Comparison of ENCODE assay signal across 4 fruit fly cellular contexts in genomic region chr3L:2469660-2470059, dm6.
TF ChIP-seq lines count a peak whose summit lies in the region.

No protein-coding gene starts in this region.

- no peak for TF ChIP-seq CTCF in whole organism, embryonic (GFP tag; optimal IDR thresholded peaks at IDR 0.05; lab: Kevin White, UChicago)

TF ChIP-seq in whole organism, embryonic, 481 proteins besides CTCF, POLR2A, EP300 and RAD21 (continues in another document):
- peak; percentile 46 for TF ChIP-seq ATbp (GFP tag; optimal IDR thresholded peaks at IDR 0.05; lab: Kevin White, UChicago)
- TF ChIP-seq CG18262 (tag; optimal IDR thresholded peaks at IDR 0.05; lab: Kevin White, UChicago): no peak
- TF ChIP-seq lab (GFP tag; optimal IDR thresholded peaks at IDR 0.05; lab: Kevin White, UChicago): peak; percentile 52
- TF ChIP-seq wek (GFP tag; optimal IDR thresholded peaks at IDR 0.05; lab: Kevin White, UChicago): peak; percentile 38
- TF ChIP-seq CHES-1-like (GFP tag; optimal IDR thresholded peaks at IDR 0.05; lab: Kevin White, UChicago): no peak
- TF ChIP-seq CG6254 (GFP tag; optimal IDR thresholded peaks at IDR 0.05; lab: Kevin White, UChicago): peak; percentile 0
- TF ChIP-seq CG15514 (GFP tag; optimal IDR thresholded peaks at IDR 0.05; lab: Kevin White, UChicago): peak; percentile 40
- peak; percentile 41 for TF ChIP-seq nau (GFP tag; optimal IDR thresholded peaks at IDR 0.05; lab: Kevin White, UChicago)
- peak; percentile 56 for TF ChIP-seq CG17568 (GFP tag; optimal IDR thresholded peaks at IDR 0.05; lab: Kevin White, UChicago)
- peak; percentile 24 for TF ChIP-seq kni (GFP tag; optimal IDR thresholded peaks at IDR 0.05; lab: Kevin White, UChicago)
- peak; percentile 25 for TF ChIP-seq Hmr (GFP tag; optimal IDR thresholded peaks at IDR 0.05; lab: Kevin White, UChicago)
- peak; percentile 3 for TF ChIP-seq MTF-1 (GFP tag; optimal IDR thresholded peaks at IDR 0.05; lab: Kevin White, UChicago; ENCODE audit: borderline replicate concordance)
- no peak for TF ChIP-seq Bgb (GFP tag; IDR thresholded peaks at IDR 0.05; lab: Robert Waterston, UW; ENCODE audit: partially characterized antibody)
- TF ChIP-seq HHEX (GFP tag; optimal IDR thresholded peaks at IDR 0.05; lab: Kevin White, UChicago): peak; percentile 49
- TF ChIP-seq ewg (GFP tag; optimal IDR thresholded peaks at IDR 0.05; lab: Kevin White, UChicago): no peak
- TF ChIP-seq CG6813 (GFP tag; optimal IDR thresholded peaks at IDR 0.05; lab: Kevin White, UChicago): peak; percentile 18
- no peak for TF ChIP-seq dpn (GFP tag; optimal IDR thresholded peaks at IDR 0.05; lab: Kevin White, UChicago)
- 0 out of 4 replicates have a peak, but pooled peaks have one; percentile 43 for TF ChIP-seq chinmo (GFP tag; IDR thresholded peaks at IDR 0.05; lab: Robert Waterston, UW; ENCODE audit: partially characterized antibody)
- TF ChIP-seq so (GFP tag; IDR thresholded peaks at IDR 0.05; lab: Robert Waterston, UW): no peak
- no peak for TF ChIP-seq Tbp (GFP tag; optimal IDR thresholded peaks at IDR 0.05; lab: Kevin White, UChicago)
- no peak for TF ChIP-seq Hand (GFP tag; optimal IDR thresholded peaks at IDR 0.05; lab: Kevin White, UChicago)
- TF ChIP-seq schlank (tag; optimal IDR thresholded peaks at IDR 0.05; lab: Kevin White, UChicago): peak; percentile 7

TF ChIP-seq in whole organism, prepupa, 60 proteins besides CTCF, POLR2A, EP300 and RAD21:
- peak; percentile 41 for TF ChIP-seq vri (GFP tag; optimal IDR thresholded peaks at IDR 0.05; lab: Kevin White, UChicago)
- TF ChIP-seq Blimp-1 (GFP tag; optimal IDR thresholded peaks at IDR 0.05; lab: Kevin White, UChicago): no peak
- no peak for TF ChIP-seq Sox15 (GFP tag; optimal IDR thresholded peaks at IDR 0.05; lab: Kevin White, UChicago)
- no peak for TF ChIP-seq dsx (GFP tag; optimal IDR thresholded peaks at IDR 0.05; lab: Kevin White, UChicago; ENCODE audit: poor library complexity, severe bottlenecking)
- no peak for TF ChIP-seq Hr38 (GFP tag; optimal IDR thresholded peaks at IDR 0.05; lab: Kevin White, UChicago)
- TF ChIP-seq CG10631 (GFP tag; optimal IDR thresholded peaks at IDR 0.05; lab: Kevin White, UChicago): no peak
- no peak for TF ChIP-seq topi (GFP tag; optimal IDR thresholded peaks at IDR 0.05; lab: Kevin White, UChicago)
- no peak for TF ChIP-seq lz (GFP tag; optimal IDR thresholded peaks at IDR 0.05; lab: Kevin White, UChicago)
- peak; percentile 74 for TF ChIP-seq fkh (GFP tag; optimal IDR thresholded peaks at IDR 0.05; lab: Kevin White, UChicago)
- no peak for TF ChIP-seq Sox102F (GFP tag; optimal IDR thresholded peaks at IDR 0.05; lab: Kevin White, UChicago)
- TF ChIP-seq ss (GFP tag; optimal IDR thresholded peaks at IDR 0.05; lab: Kevin White, UChicago): no peak
- TF ChIP-seq Hr39 (GFP tag; optimal IDR thresholded peaks at IDR 0.05; lab: Kevin White, UChicago): no peak
- no peak for TF ChIP-seq CG9139 (GFP tag; optimal IDR thresholded peaks at IDR 0.05; lab: Kevin White, UChicago)
- TF ChIP-seq eg (GFP tag; IDR thresholded peaks at IDR 0.05; lab: Robert Waterston, UW): no peak
- TF ChIP-seq spab (GFP tag; optimal IDR thresholded peaks at IDR 0.05; lab: Kevin White, UChicago): no peak

TF ChIP-seq in whole organism, pupa, 21 proteins besides CTCF, POLR2A, EP300 and RAD21:
- TF ChIP-seq EcR (GFP tag; optimal IDR thresholded peaks at IDR 0.05; lab: Kevin White, UChicago) (peak; percentile 25), gl (tag; optimal IDR thresholded peaks at IDR 0.05; lab: Kevin White, UChicago) (no peak)

TF ChIP-seq in whole organism, wandering third instar larva, 38 proteins besides CTCF, POLR2A, EP300 and RAD21:
- TF ChIP-seq CG9705 (GFP tag; optimal IDR thresholded peaks at IDR 0.05; lab: Kevin White, UChicago) (no peak), Mio (GFP tag; optimal IDR thresholded peaks at IDR 0.05; lab: Kevin White, UChicago) (no peak), h (GFP tag; optimal IDR thresholded peaks at IDR 0.05; lab: Kevin White, UChicago) (peak; percentile 43), dsf (GFP tag; optimal IDR thresholded peaks at IDR 0.05; lab: Kevin White, UChicago; ENCODE audit: borderline replicate concordance) (no peak), fru (GFP tag; optimal IDR thresholded peaks at IDR 0.05; lab: Kevin White, UChicago) (peak; percentile 23), br (GFP tag; optimal IDR thresholded peaks at IDR 0.05; lab: Kevin White, UChicago) (peak; percentile 29), Sp1 (GFP tag; optimal IDR thresholded peaks at IDR 0.05; lab: Kevin White, UChicago) (no peak), CG32264 (GFP tag; optimal IDR thresholded peaks at IDR 0.05; lab: Kevin White, UChicago) (no peak), brk (GFP tag; optimal IDR thresholded peaks at IDR 0.05; lab: Kevin White, UChicago) (no peak), rgr (GFP tag; optimal IDR thresholded peaks at IDR 0.05; lab: Kevin White, UChicago) (peak; percentile 25), CrebA (GFP tag; optimal IDR thresholded peaks at IDR 0.05; lab: Kevin White, UChicago; ENCODE audit: borderline replicate concordance) (no peak), Myc (optimal IDR thresholded peaks at IDR 0.05; lab: Kevin White, UChicago) (no peak), psq (GFP tag; optimal IDR thresholded peaks at IDR 0.05; lab: Kevin White, UChicago) (no peak), woc (GFP tag; optimal IDR thresholded peaks at IDR 0.05; lab: Kevin White, UChicago) (no peak), Hnf4 (GFP tag; optimal IDR thresholded peaks at IDR 0.05; lab: Kevin White, UChicago) (peak; percentile 17), Dfd (GFP tag; optimal IDR thresholded peaks at IDR 0.05; lab: Kevin White, UChicago) (no peak), Hr83 (GFP tag; optimal IDR thresholded peaks at IDR 0.05; lab: Kevin White, UChicago; ENCODE audit: poor library complexity, severe bottlenecking) (peak; percentile 73), sage (GFP tag; optimal IDR thresholded peaks at IDR 0.05; lab: Kevin White, UChicago) (no peak), foxo (GFP tag; optimal IDR thresholded peaks at IDR 0.05; lab: Kevin White, UChicago) (peak in 1 of 2 experiments; percentile 32), OdsH (GFP tag; optimal IDR thresholded peaks at IDR 0.05; lab: Kevin White, UChicago) (no peak)
TF ChIP-seq in whole organism, wandering third instar larva: peak in this region for 7.
